Worm (Caenorhabditis elegans): Measurements from ENCODE around the gene tag-340.
A peak's percentile ranks its signal among the peaks of the same experiment; 100 is the strongest.

Gene tag-340

DNA sequence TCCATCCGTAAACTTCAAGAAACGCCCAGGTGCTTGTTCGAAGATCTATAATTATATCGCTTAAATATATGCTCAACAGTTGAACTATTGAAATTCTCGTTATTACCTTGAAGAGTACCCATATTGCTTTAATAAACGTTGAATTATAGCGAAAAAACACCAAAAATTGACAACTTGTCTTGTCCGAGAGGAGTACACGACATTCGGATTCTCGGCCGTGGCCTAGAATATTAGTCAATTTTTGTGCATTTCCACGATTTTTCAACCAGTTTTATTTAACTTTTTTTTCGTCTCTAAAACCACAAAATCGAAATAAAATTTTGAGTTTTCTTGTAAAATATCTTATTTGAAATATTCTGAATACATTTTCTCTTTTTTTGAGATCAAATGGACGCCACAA is 12.0 kb downstream of the tag-340 start, which contains the start of the genes F26F4.9 and cee-1 (continued):
- TF ChIP-seq hlh-30 (tag; optimal IDR thresholded peaks at IDR 0.05; ENCODE audit: insufficient read depth) = no peak
- TF ChIP-seq pag-3 (tag; optimal IDR thresholded peaks at IDR 0.05; ENCODE audit: borderline replicate concordance) = no peak
- no peak for TF ChIP-seq mec-3 (tag; optimal IDR thresholded peaks at IDR 0.05; ENCODE audit: borderline replicate concordance)
- TF ChIP-seq hlh-8 (tag; optimal IDR thresholded peaks at IDR 0.05) = peak; percentile 72
- peak; percentile 7 for TF ChIP-seq rnt-1 (tag; optimal IDR thresholded peaks at IDR 0.05)

DNA sequence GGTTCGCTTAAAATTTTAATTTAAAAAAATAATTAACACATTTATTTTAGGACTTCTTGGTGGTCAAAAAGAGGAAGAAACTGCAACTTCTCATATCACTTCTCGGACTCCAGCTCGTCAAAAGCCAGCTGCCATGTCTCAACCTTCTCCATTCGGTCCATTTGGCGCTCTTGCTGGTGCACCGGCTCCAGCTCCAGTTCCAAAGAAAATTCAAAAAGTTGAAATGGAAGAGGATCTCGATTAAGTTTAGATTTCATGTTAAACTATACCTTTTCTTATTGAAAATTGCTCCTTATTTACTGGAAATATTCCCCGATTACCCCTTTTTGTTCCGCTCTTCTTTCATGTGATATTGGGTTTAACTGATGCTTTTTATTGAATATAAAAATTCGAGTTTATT is 13.4 kb downstream of the tag-340 start:
- no peak for TF ChIP-seq nfya-1 (tag; optimal IDR thresholded peaks at IDR 0.05)
- no peak for TF ChIP-seq C38D4.7 (GFP tag; optimal IDR thresholded peaks at IDR 0.05)
- TF ChIP-seq tbx-7 (tag; optimal IDR thresholded peaks at IDR 0.05) = no peak
- no peak for TF ChIP-seq pag-3 (tag; optimal IDR thresholded peaks at IDR 0.05; ENCODE audit: borderline replicate concordance)
- TF ChIP-seq lim-6 (tag; optimal IDR thresholded peaks at IDR 0.05) = no peak
- TF ChIP-seq dmd-4 (tag; optimal IDR thresholded peaks at IDR 0.05; ENCODE audit: borderline replicate concordance) = no peak
- no peak for TF ChIP-seq sox-2 (GFP tag; IDR thresholded peaks at IDR 0.05)
- no peak for TF ChIP-seq elt-4 (tag; optimal IDR thresholded peaks at IDR 0.05)
- TF ChIP-seq pha-4 (tag; optimal IDR thresholded peaks at IDR 0.05) = no peak
- TF ChIP-seq odd-2 (tag; optimal IDR thresholded peaks at IDR 0.05) = no peak
- no peak for TF ChIP-seq ceh-34 (tag; optimal IDR thresholded peaks at IDR 0.05)
- TF ChIP-seq gmeb-2 (tag; optimal IDR thresholded peaks at IDR 0.05) = no peak
- no peak for TF ChIP-seq ceh-31 (tag; optimal IDR thresholded peaks at IDR 0.05)
- TF ChIP-seq hlh-6 (tag; optimal IDR thresholded peaks at IDR 0.05) = no peak
- no peak for TF ChIP-seq eyg-1 (tag; optimal IDR thresholded peaks at IDR 0.05)
- no peak for TF ChIP-seq ahr-1 (tag; optimal IDR thresholded peaks at IDR 0.05)
- TF ChIP-seq pax-1 (tag; optimal IDR thresholded peaks at IDR 0.05) = no peak
- no peak for TF ChIP-seq ttx-3 (tag; optimal IDR thresholded peaks at IDR 0.05)

DNA sequence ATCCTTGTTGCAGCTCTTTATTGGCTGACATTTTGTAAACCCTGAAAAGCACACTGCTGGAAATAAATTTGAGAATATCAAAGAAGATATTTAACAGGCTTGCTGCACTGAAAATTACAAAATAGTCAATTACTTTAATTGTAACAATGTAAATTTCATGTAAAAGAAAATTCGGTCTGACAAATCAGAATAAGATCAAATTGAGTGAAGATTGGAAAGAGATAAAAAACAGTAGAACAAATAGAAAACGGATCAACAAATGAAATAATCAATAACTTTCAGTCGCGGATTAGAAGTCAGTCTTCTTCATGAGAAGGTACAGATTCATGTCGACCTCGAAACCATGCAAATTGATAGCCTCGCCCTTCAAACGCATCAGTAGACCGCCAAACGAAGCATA is 16.8 kb downstream of the tag-340 start, which contains the start of gene rars-1:
TSS of gene rars-1 (minus strand) at position 101 of the 400 bp plus-strand sequence.
- TF ChIP-seq dve-1 (tag; optimal IDR thresholded peaks at IDR 0.05) (no peak), ttx-3 (tag; optimal IDR thresholded peaks at IDR 0.05) (no peak)

DNA sequence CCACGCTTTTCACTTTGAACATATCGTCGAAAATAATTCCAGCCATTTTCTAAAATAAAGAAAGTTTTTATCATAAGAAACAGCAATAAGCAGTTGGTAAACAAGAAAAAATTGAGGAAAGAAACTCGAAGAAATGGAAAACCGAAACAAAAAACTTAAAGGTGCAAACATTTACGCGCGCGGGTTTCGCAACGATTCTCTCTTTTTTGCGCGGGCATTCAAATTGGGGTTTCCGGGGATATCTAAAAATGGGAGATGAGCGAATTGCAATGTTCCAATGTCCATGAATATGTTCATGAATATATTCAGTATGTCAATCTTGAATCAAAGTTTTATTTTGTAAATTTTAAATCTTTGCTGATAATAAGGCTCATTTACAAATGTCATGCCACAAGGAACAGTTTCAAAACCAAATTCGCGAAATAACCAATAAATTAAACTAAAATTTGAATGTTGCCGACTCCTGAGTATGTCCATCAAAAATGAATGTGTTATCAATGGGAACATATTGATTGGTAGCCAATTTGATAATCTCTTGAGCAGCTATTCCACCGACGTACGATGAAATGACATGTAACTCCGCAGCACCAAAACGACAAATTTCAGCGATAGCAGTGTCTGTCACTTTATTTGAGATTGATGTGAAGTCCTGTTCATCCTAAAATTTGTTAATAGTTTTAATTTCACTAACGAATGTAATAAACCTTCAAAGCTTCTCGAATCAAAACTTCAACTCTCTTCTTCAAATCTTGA is 17.8 kb downstream of the tag-340 start, which contains the start of gene rpb-8:
TSS of gene rpb-8 (minus strand) at position 49 of the 753 bp plus-strand sequence.
- TF ChIP-seq ceh-24 (tag; optimal IDR thresholded peaks at IDR 0.05) (no peak), eyg-1 (tag; optimal IDR thresholded peaks at IDR 0.05) (no peak), madf-2 (tag; optimal IDR thresholded peaks at IDR 0.05) (no peak), unc-55 (GFP tag; optimal IDR thresholded peaks at IDR 0.05) (no peak), unc-42 (tag; optimal IDR thresholded peaks at IDR 0.05) (peak; percentile 15), ceh-31 (tag; optimal IDR thresholded peaks at IDR 0.05) (peak; percentile 41), K02D7.2 (tag; optimal IDR thresholded peaks at IDR 0.05) (no peak), sox-2 (GFP tag; IDR thresholded peaks at IDR 0.05) (no peak), ets-4 (tag; optimal IDR thresholded peaks at IDR 0.05) (no peak), pag-3 (tag; optimal IDR thresholded peaks at IDR 0.05; ENCODE audit: borderline replicate concordance) (no peak), ama-1 (optimal IDR thresholded peaks at IDR 0.05) (no peak), ceh-9 (tag; optimal IDR thresholded peaks at IDR 0.05) (no peak), hlh-8 (tag; optimal IDR thresholded peaks at IDR 0.05) (no peak), nfya-1 (tag; optimal IDR thresholded peaks at IDR 0.05) (peak; percentile 46), dve-1 (tag; optimal IDR thresholded peaks at IDR 0.05) (no peak), ahr-1 (tag; optimal IDR thresholded peaks at IDR 0.05) (no peak), pros-1 (tag; optimal IDR thresholded peaks at IDR 0.05) (no peak), rnt-1 (tag; optimal IDR thresholded peaks at IDR 0.05) (no peak), unc-86 (tag; optimal IDR thresholded peaks at IDR 0.05) (no peak), lin-11 (tag; optimal IDR thresholded peaks at IDR 0.05) (no peak)
